Worm (Caenorhabditis elegans) whole organism, early embryonic: Measurements from ENCODE around the gene T22B2.5.

Source experiments
- ama-1 ChIP-seq: fragments of 150-350 bp; optimal IDR thresholded peaks from 2 replicates; lab custom pipeline; 2014
- hmbx-1 ChIP-seq: sonication (generic microtip); optimal IDR thresholded peaks from 2 replicates; lab custom pipeline; 2016; ENCODE audit warnings: mild to moderate bottlenecking, missing genetic modification characterization, missing compliant biosample characterization
- scrt-1 ChIP-seq: fragments of 200-800 bp; sonication (Bioruptor generic); IDR thresholded peaks from 2 replicates; pipeline ENCODE4 v1.3.6; 2022; ENCODE audit warnings: missing genetic modification characterization, missing compliant biosample characterization
- sea-1 ChIP-seq: fragments of 200-800 bp; sonication (Bioruptor generic); conservative IDR thresholded peaks from 2 replicates; pipeline ENCODE4 v1.3.6; 2022; ENCODE audit warnings: missing genetic modification characterization, missing compliant biosample characterization

DNA sequence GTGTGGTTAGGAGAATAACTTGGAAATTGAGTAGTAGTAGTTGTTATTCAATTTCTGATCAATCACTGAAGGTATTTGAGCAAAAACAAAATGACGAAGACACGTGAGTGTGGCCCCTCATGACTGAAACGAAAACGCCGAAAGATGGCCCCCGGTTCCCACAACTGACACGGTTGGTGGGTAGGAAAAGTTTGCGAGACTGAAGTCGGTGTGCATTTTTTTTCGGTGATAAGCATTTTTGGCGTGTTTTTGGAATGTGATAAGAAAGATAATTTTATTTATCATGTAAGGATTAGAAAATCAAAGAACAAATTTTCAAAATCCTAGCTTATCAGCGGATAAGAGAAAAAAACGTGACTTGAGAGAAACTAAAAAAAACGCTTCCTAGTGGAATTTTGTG, 32.9 kb upstream of the T22B2.5 start:
- TF ChIP-seq sea-1 (GFP tag; lab: Robert Waterston, UW) (no peak), scrt-1 (GFP tag; lab: Robert Waterston, UW) (no peak), hmbx-1 (no peak), ama-1 (lab: Kevin White, UChicago) (no peak)
